Fruit fly (Drosophila melanogaster) whole organism, embryonic: Measurements from ENCODE around the gene CG17118.

Source experiments
- Abd-B ChIP-seq: fragments of 200-800 bp; sonication (Bioruptor generic); optimal IDR thresholded peaks from 2 replicates; lab custom pipeline; 2018; ENCODE audit warnings: missing biosample characterization, mild to moderate bottlenecking, missing genetic modification characterization, moderate library complexity
- Atf3 ChIP-seq: fragments of 200-800 bp; sonication (Bioruptor generic); optimal IDR thresholded peaks from 3 replicates; lab custom pipeline; 2016; ENCODE audit warnings: missing biosample characterization, missing genetic modification characterization
- Atf6 ChIP-seq: fragments of 200-800 bp; sonication (Bioruptor generic); IDR thresholded peaks from 2 replicates; pipeline ENCODE4 v1.3.6; 2022; ENCODE audit warnings: missing biosample characterization, missing genetic modification characterization
- BEAF-32 ChIP-seq: fragments of 200-800 bp; sonication (Bioruptor generic); optimal IDR thresholded peaks from 3 replicates; lab custom pipeline; 2017; ENCODE audit warnings: missing biosample characterization, missing genetic modification characterization, mild to moderate bottlenecking, moderate library complexity, missing genetic modification reagents
- CG10274 ChIP-seq: fragments of 200-800 bp; sonication (Bioruptor generic); optimal IDR thresholded peaks from 3 replicates; lab custom pipeline; 2017; ENCODE audit warnings: missing biosample characterization, mild to moderate bottlenecking, missing genetic modification characterization
- CG11247 ChIP-seq: fragments of 200-800 bp; sonication (Bioruptor generic); IDR thresholded peaks from 2 replicates; pipeline ENCODE4 v1.3.6; 2022; ENCODE audit warnings: missing biosample characterization, missing genetic modification characterization
- CG11560 ChIP-seq: fragments of 200-800 bp; sonication (Bioruptor generic); IDR thresholded peaks from 3 replicates; pipeline ENCODE4 v1.3.6; 2022; ENCODE audit warnings: missing biosample characterization, missing genetic modification characterization
- CG12104 ChIP-seq: fragments of 200-800 bp; sonication (Bioruptor generic); optimal IDR thresholded peaks from 3 replicates; lab custom pipeline; 2016; ENCODE audit warnings: missing biosample characterization, missing genetic modification characterization
- CG12155 ChIP-seq: fragments of 200-800 bp; sonication (Bioruptor generic); optimal IDR thresholded peaks from 3 replicates; lab custom pipeline; 2016; ENCODE audit warnings: missing biosample characterization, missing genetic modification characterization
- CG13296 ChIP-seq: fragments of 200-800 bp; sonication (Bioruptor generic); optimal IDR thresholded peaks from 3 replicates; lab custom pipeline; 2018; ENCODE audit warnings: missing biosample characterization, mild to moderate bottlenecking, missing genetic modification characterization
- CG13775 ChIP-seq: fragments of 200-800 bp; sonication (Bioruptor generic); optimal IDR thresholded peaks from 3 replicates; lab custom pipeline; 2017; ENCODE audit warnings: missing biosample characterization, mild to moderate bottlenecking, missing genetic modification characterization
- CG14050 ChIP-seq: fragments of 200-800 bp; sonication (Bioruptor generic); IDR thresholded peaks from 3 replicates; pipeline ENCODE4 v1.3.6; 2022; ENCODE audit warnings: missing biosample characterization, missing genetic modification characterization
- CG14441 ChIP-seq: fragments of 200-800 bp; sonication (Bioruptor generic); IDR thresholded peaks from 2 replicates; pipeline ENCODE4 v1.3.6; 2022; ENCODE audit warnings: missing biosample characterization, missing genetic modification characterization
- CG1529 ChIP-seq: fragments of 200-800 bp; sonication (Bioruptor generic); optimal IDR thresholded peaks from 3 replicates; lab custom pipeline; 2018; ENCODE audit warnings: missing biosample characterization, missing genetic modification characterization
- CG18262 ChIP-seq: fragments of 200-800 bp; optimal IDR thresholded peaks from 3 replicates; lab custom pipeline; 2019; ENCODE audit warnings: missing biosample characterization, mild to moderate bottlenecking, missing genetic modification characterization, moderate library complexity
- CG1832 ChIP-seq: fragments of 200-800 bp; sonication (Bioruptor generic); optimal IDR thresholded peaks from 2 replicates; lab custom pipeline; 2017; ENCODE audit warnings: missing biosample characterization, mild to moderate bottlenecking, missing genetic modification characterization, inconsistent platforms
- CG30403 ChIP-seq: fragments of 200-800 bp; sonication (Bioruptor generic); optimal IDR thresholded peaks from 3 replicates; lab custom pipeline; 2016; ENCODE audit warnings: missing biosample characterization, missing genetic modification characterization
- CG32772 ChIP-seq: fragments of 200-800 bp; sonication (Bioruptor generic); IDR thresholded peaks from 2 replicates; pipeline ENCODE4 v1.3.6; 2022; ENCODE audit warnings: missing biosample characterization, missing genetic modification characterization
- CG3726 ChIP-seq: fragments of 200-800 bp; sonication (Bioruptor generic); IDR thresholded peaks from 3 replicates; pipeline ENCODE4, ENCODE4 v1.3.6; 2022; ENCODE audit warnings: missing biosample characterization, missing genetic modification characterization
- CG3995 ChIP-seq: fragments of 200-800 bp; sonication (Bioruptor generic); optimal IDR thresholded peaks from 3 replicates; lab custom pipeline; 2016; ENCODE audit warnings: missing biosample characterization, missing genetic modification characterization
- CG4328 ChIP-seq: fragments of 200-800 bp; sonication (Bioruptor generic); optimal IDR thresholded peaks from 3 replicates; lab custom pipeline; 2017; ENCODE audit warnings: missing biosample characterization, missing genetic modification reagents, missing genetic modification characterization
- CG7271 ChIP-seq: fragments of 200-800 bp; sonication (Bioruptor generic); optimal IDR thresholded peaks from 2 replicates; lab custom pipeline; 2018; ENCODE audit warnings: missing biosample characterization, mild to moderate bottlenecking, missing genetic modification characterization, moderate library complexity
- CG8290 ChIP-seq, 3 experiments: fragments of 200-800 bp; sonication (Bioruptor generic); optimal IDR thresholded peaks; 2 replicates each; lab custom pipeline; 2016 to 2019; ENCODE audit warnings: missing biosample characterization in 3 of 3, missing genetic modification characterization in 3 of 3, mild to moderate bottlenecking in 2 of 3, moderate library complexity in 1 of 3
- CTCF ChIP-seq: fragments of 200-800 bp; sonication (Bioruptor generic); optimal IDR thresholded peaks from 2 replicates; lab custom pipeline; 2017; ENCODE audit warnings: missing biosample characterization, mild to moderate bottlenecking, missing genetic modification characterization, moderate library complexity
- CrebB ChIP-seq: fragments of 200-800 bp; sonication (Bioruptor generic); optimal IDR thresholded peaks from 3 replicates; lab custom pipeline; 2018; ENCODE audit warnings: missing biosample characterization, mild to moderate bottlenecking, missing genetic modification characterization
- D ChIP-seq, 2 experiments: fragments of 200-800 bp in 1 of 2; fragments of >200 bp in 1 of 2; sonication (Bioruptor generic) in 1 of 2; optimal IDR thresholded peaks; 2 replicates in 1 of 2; 3 replicates in 1 of 2; lab custom pipeline; 2017; ENCODE audit warnings: mild to moderate bottlenecking in 1 of 2, missing biosample characterization in 1 of 2, missing genetic modification characterization in 1 of 2, missing genetic modification reagents in 1 of 2
- Dek ChIP-seq: fragments of 200-800 bp; sonication (Bioruptor generic); optimal IDR thresholded peaks from 3 replicates; lab custom pipeline; 2019; ENCODE audit warnings: missing biosample characterization, mild to moderate bottlenecking, missing genetic modification characterization, moderate library complexity
- ERR ChIP-seq: fragments of 200-800 bp; sonication (Bioruptor generic); optimal IDR thresholded peaks from 2 replicates; lab custom pipeline; 2016; ENCODE audit warnings: missing biosample characterization, missing genetic modification characterization
- HmgD ChIP-seq: fragments of 200-800 bp; sonication (Bioruptor generic); optimal IDR thresholded peaks from 3 replicates; lab custom pipeline; 2016; ENCODE audit warnings: missing biosample characterization, missing genetic modification characterization
- Nf-YC ChIP-seq: fragments of 200-800 bp; optimal IDR thresholded peaks from 3 replicates; lab custom pipeline; 2019; ENCODE audit warnings: missing biosample characterization, mild to moderate bottlenecking, missing genetic modification characterization, moderate library complexity
- Poxn ChIP-seq: fragments of 200-800 bp; sonication (Bioruptor generic); IDR thresholded peaks from 2 replicates; pipeline ENCODE4 v1.3.6; 2022; ENCODE audit warnings: missing biosample characterization, missing genetic modification characterization
- Spps ChIP-seq: fragments of 200-800 bp; sonication (Bioruptor generic); optimal IDR thresholded peaks from 2 replicates; lab custom pipeline; 2018; ENCODE audit warnings: missing biosample characterization, mild to moderate bottlenecking, missing genetic modification characterization
- Taf1 ChIP-seq: fragments of 200-800 bp; sonication (Bioruptor generic); IDR thresholded peaks from 2 replicates; pipeline ENCODE4 v1.3.6; 2022; ENCODE audit warnings: missing biosample characterization, missing genetic modification characterization
- Trl ChIP-seq, 3 experiments: fragments of >200 bp in 2 of 3; fragments of 200-800 bp in 1 of 3; sonication (Bioruptor generic) in 1 of 3; optimal IDR thresholded peaks; 2 replicates in 1 of 3; 3 replicates in 2 of 3; lab custom pipeline; 2016 to 2017; ENCODE audit warnings: missing biosample characterization in 1 of 3, missing genetic modification characterization in 1 of 3
- Xrp1 ChIP-seq: fragments of 200-800 bp; sonication (Bioruptor generic); IDR thresholded peaks from 2 replicates; pipeline ENCODE4 v1.3.6; 2022; ENCODE audit warnings: missing biosample characterization, missing genetic modification characterization
- ara ChIP-seq: fragments of 200-800 bp; sonication (Bioruptor generic); IDR thresholded peaks from 2 replicates; pipeline ENCODE4 v1.3.6; 2022; ENCODE audit warnings: missing biosample characterization, missing genetic modification characterization
- cad ChIP-seq: fragments of >200 bp; optimal IDR thresholded peaks from 2 replicates; lab custom pipeline; 2017; ENCODE audit warnings: missing biosample characterization, missing genetic modification characterization
- chn ChIP-seq: fragments of 200-800 bp; sonication (Bioruptor generic); optimal IDR thresholded peaks from 2 replicates; lab custom pipeline; 2016; ENCODE audit warnings: missing biosample characterization, missing genetic modification characterization
- fu2 ChIP-seq: fragments of 200-800 bp; sonication (Bioruptor generic); optimal IDR thresholded peaks from 2 replicates; lab custom pipeline; 2016; ENCODE audit warnings: missing biosample characterization, missing genetic modification characterization
- gfzf ChIP-seq: fragments of 200-800 bp; sonication (Bioruptor generic); optimal IDR thresholded peaks from 2 replicates; lab custom pipeline; 2016; ENCODE audit warnings: missing biosample characterization, mild to moderate bottlenecking, missing genetic modification characterization, moderate library complexity
- grn ChIP-seq: fragments of 200-800 bp; sonication (Bioruptor generic); optimal IDR thresholded peaks from 3 replicates; lab custom pipeline; 2017; ENCODE audit warnings: missing biosample characterization, missing genetic modification characterization
- her ChIP-seq: fragments of 200-800 bp; sonication (Bioruptor generic); optimal IDR thresholded peaks from 2 replicates; lab custom pipeline; 2016; ENCODE audit warnings: missing biosample characterization, missing genetic modification characterization
- lab ChIP-seq: fragments of 200-800 bp; sonication (Bioruptor generic); optimal IDR thresholded peaks from 3 replicates; lab custom pipeline; 2017; ENCODE audit warnings: missing biosample characterization, missing genetic modification characterization, mild to moderate bottlenecking, moderate library complexity, missing genetic modification reagents
- lmd ChIP-seq: fragments of 200-800 bp; sonication (Bioruptor generic); IDR thresholded peaks from 2 replicates; pipeline ENCODE4 v1.3.6; 2022; ENCODE audit warnings: missing biosample characterization, missing genetic modification characterization
- onecut ChIP-seq: fragments of 200-800 bp; sonication (Bioruptor generic); IDR thresholded peaks from 2 replicates; pipeline ENCODE4 v1.3.6; 2022; ENCODE audit warnings: missing biosample characterization, missing genetic modification characterization
- peb ChIP-seq: fragments of 200-800 bp; sonication (Bioruptor generic); IDR thresholded peaks from 2 replicates; pipeline ENCODE4 v1.3.6; 2022; ENCODE audit warnings: missing biosample characterization, missing genetic modification characterization
- sima ChIP-seq: fragments of 200-800 bp; sonication (Bioruptor generic); optimal IDR thresholded peaks from 2 replicates; lab custom pipeline; 2016; ENCODE audit warnings: missing biosample characterization, missing genetic modification characterization
- so ChIP-seq: fragments of 200-800 bp; sonication (Bioruptor generic); IDR thresholded peaks from 3 replicates; pipeline ENCODE4 v1.3.6; 2022; ENCODE audit warnings: missing biosample characterization, missing genetic modification characterization
- tgo ChIP-seq: fragments of 200-800 bp; sonication (Bioruptor generic); IDR thresholded peaks from 3 replicates; pipeline ENCODE4 v1.3.6; 2022; ENCODE audit warnings: missing biosample characterization, missing genetic modification characterization
- wdn ChIP-seq: fragments of 200-800 bp; sonication (Bioruptor generic); IDR thresholded peaks from 2 replicates; pipeline ENCODE4 v1.3.6; 2022; ENCODE audit warnings: missing biosample characterization, missing genetic modification characterization

Gene CG17118

DNA sequence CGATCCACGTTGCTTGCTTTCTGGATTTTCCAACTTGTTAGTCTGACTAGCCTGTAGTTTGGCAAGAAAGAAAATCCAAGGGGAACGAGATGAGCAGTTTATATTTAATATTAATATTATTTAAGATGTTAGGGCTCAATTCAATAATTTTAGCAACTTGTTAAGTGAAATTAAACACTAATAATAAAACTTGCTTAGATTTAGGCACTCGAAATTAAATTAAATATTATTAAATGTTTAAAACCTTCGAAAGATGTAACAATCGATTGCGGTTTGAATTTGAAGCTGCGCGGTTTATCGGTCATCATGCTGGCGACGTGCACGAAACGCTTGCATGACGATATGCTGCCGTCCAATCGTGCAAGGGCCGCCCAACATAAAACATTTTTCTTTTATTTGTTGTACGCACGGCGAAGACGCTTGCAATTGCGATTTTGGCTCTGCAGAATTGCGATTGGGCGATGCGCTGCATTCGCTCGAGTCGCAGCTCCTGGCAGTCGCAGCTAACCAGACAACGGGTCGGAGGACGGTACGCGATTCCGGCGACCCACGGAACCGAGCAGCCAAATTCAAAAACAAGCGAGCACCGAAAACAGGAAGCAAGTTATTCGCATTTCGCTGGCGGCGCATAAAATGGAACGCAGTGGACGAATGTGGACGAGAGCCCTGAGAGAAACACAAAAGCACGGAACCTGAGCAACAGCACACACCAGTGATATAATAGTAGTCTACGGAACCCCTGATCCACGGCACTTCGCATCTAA, 7.1 kb downstream of the CG17118 start, which contains the start of the genes Vha16-5 and CG12299 (continued):
- TF ChIP-seq fu2 (GFP tag; lab: Kevin White, UChicago): peak; percentile 83
- peak; percentile 21; the same call in 1 of the 2 replicates for TF ChIP-seq Poxn
- TF ChIP-seq CG13775: peak; percentile 91
- peak; percentile 93 for TF ChIP-seq CG30403 (GFP tag; lab: Kevin White, UChicago)
- TF ChIP-seq Trl (optimal IDR thresholded peaks at IDR 0.05; lab: Kevin White, UChicago): no peak
- peak; percentile 86 for TF ChIP-seq Trl (GFP tag; optimal IDR thresholded peaks at IDR 0.05; lab: Kevin White, UChicago)
- TF ChIP-seq lab: no peak
- TF ChIP-seq Nf-YC: no peak
- peak; percentile 20 for TF ChIP-seq CrebB (tag; lab: Kevin White, UChicago)
- TF ChIP-seq CG12104 (GFP tag; lab: Kevin White, UChicago): peak; percentile 44
- peak; percentile 71 for TF ChIP-seq Abd-B (GFP tag; lab: Kevin White, UChicago)
- TF ChIP-seq BEAF-32: peak; percentile 69
- peak; percentile 63 for TF ChIP-seq CG18262 (tag; lab: Kevin White, UChicago)
- TF ChIP-seq CG14441 (GFP tag; lab: Robert Waterston, UW): peak; percentile 88
- peak; percentile 82 for TF ChIP-seq peb
- TF ChIP-seq CG10274: no peak
- TF ChIP-seq ara (GFP tag; lab: Robert Waterston, UW): peak; percentile 93
- TF ChIP-seq CG8290 (GFP tag; optimal IDR thresholded peaks at IDR 0.05; lab: Kevin White, UChicago): no peak
- TF ChIP-seq CG8290 (tag; optimal IDR thresholded peaks at IDR 0.05; lab: Kevin White, UChicago): no peak
- TF ChIP-seq chn (GFP tag; lab: Kevin White, UChicago): peak; percentile 93
- TF ChIP-seq CG3726: peak; percentile 63; the same call in 2 of the 3 replicates
- TF ChIP-seq Atf6 (GFP tag; lab: Robert Waterston, UW): peak; percentile 88
- TF ChIP-seq CG7271 (tag; lab: Kevin White, UChicago): no peak
- TF ChIP-seq her (GFP tag; lab: Kevin White, UChicago): peak; percentile 87
- TF ChIP-seq cad (GFP tag; lab: Kevin White, UChicago): no peak
- TF ChIP-seq CG4328: peak; percentile 28
- peak; percentile 88 for TF ChIP-seq CG32772 (GFP tag; lab: Robert Waterston, UW)
- no peak for TF ChIP-seq grn (GFP tag; lab: Kevin White, UChicago)
- TF ChIP-seq CG1529 (GFP tag; lab: Kevin White, UChicago): no peak
- peak; percentile 85 for TF ChIP-seq tgo (GFP tag; lab: Robert Waterston, UW)
- TF ChIP-seq CG14050 (GFP tag; lab: Robert Waterston, UW): peak; percentile 87
- no peak for TF ChIP-seq CG1832 (GFP tag; lab: Kevin White, UChicago)
- TF ChIP-seq so: peak; percentile 65; the same call in 1 of the 3 replicates
- TF ChIP-seq CG11560 (tag; lab: Robert Waterston, UW): peak; percentile 40; the same call in 1 of the 3 replicates
- TF ChIP-seq sima (GFP tag; lab: Kevin White, UChicago): no peak
- peak; percentile 89 for TF ChIP-seq onecut
- peak; percentile 88 for TF ChIP-seq CG11247 (GFP tag; lab: Robert Waterston, UW)
- TF ChIP-seq Xrp1 (GFP tag; lab: Robert Waterston, UW): peak; percentile 95
- TF ChIP-seq CG12155 (GFP tag; lab: Kevin White, UChicago): peak; percentile 81
- peak; percentile 92 for TF ChIP-seq lmd (GFP tag; lab: Robert Waterston, UW)
- TF ChIP-seq wdn: peak; percentile 70
- no peak for TF ChIP-seq D (optimal IDR thresholded peaks at IDR 0.05; lab: Kevin White, UChicago)
- TF ChIP-seq D (GFP tag; optimal IDR thresholded peaks at IDR 0.05; lab: Kevin White, UChicago): no peak
- TF ChIP-seq Atf3 (GFP tag; lab: Kevin White, UChicago): peak; percentile 62
- peak; percentile 56 for TF ChIP-seq Dek (tag; lab: Kevin White, UChicago)
- peak; percentile 91 for TF ChIP-seq HmgD (GFP tag; lab: Kevin White, UChicago)
- TF ChIP-seq Taf1 (GFP tag; lab: Robert Waterston, UW): peak; percentile 55
- no peak for TF ChIP-seq ERR (GFP tag; lab: Kevin White, UChicago)
- peak; percentile 30 for TF ChIP-seq gfzf (GFP tag; lab: Kevin White, UChicago)
- no peak for TF ChIP-seq CTCF (GFP tag; lab: Kevin White, UChicago)
- peak; percentile 49 for TF ChIP-seq CG13296 (GFP tag; lab: Kevin White, UChicago)
- TF ChIP-seq CG3995 (GFP tag; lab: Kevin White, UChicago): peak; percentile 35
- no peak for TF ChIP-seq Spps
